Worm (Caenorhabditis elegans) whole organism, L3 larva: ENCODE results near the gene pudl-2.

Source experiments
- R02D3.7 ChIP-seq: fragments of 150-350 bp; optimal IDR thresholded peaks from 2 replicates; lab custom pipeline; 2014; ENCODE audit warnings: missing biosample characterization, missing genetic modification characterization
- ZK546.5 ChIP-seq: sonication (generic microtip); optimal IDR thresholded peaks from 2 replicates; lab custom pipeline; 2017; ENCODE audit warnings: missing biosample characterization, missing genetic modification characterization
- aly-2 ChIP-seq: fragments of 150-350 bp; optimal IDR thresholded peaks from 2 replicates; lab custom pipeline; 2014; ENCODE audit warnings: missing biosample characterization, missing genetic modification characterization
- ama-1 ChIP-seq: fragments of 150-350 bp; optimal IDR thresholded peaks from 2 replicates; lab custom pipeline; 2018
- ceh-16 ChIP-seq: sonication (generic microtip); optimal IDR thresholded peaks from 2 replicates; lab custom pipeline; 2017; ENCODE audit warnings: missing biosample characterization, missing genetic modification characterization
- ceh-28 ChIP-seq: fragments of 150-350 bp; optimal IDR thresholded peaks from 2 replicates; lab custom pipeline; 2014; ENCODE audit warnings: missing biosample characterization, missing genetic modification reagents, missing genetic modification characterization
- ceh-9 ChIP-seq: sonication (generic microtip); optimal IDR thresholded peaks from 2 replicates; lab custom pipeline; 2018; ENCODE audit warnings: missing biosample characterization, missing genetic modification characterization
- egl-27 ChIP-seq: sonication (generic microtip); optimal IDR thresholded peaks from 4 replicates; lab custom pipeline; 2017; ENCODE audit warnings: missing biosample characterization, missing genetic modification reagents, missing genetic modification characterization
- elt-2 ChIP-seq: sonication (generic microtip); optimal IDR thresholded peaks from 2 replicates; lab custom pipeline; 2016; ENCODE audit warnings: missing genetic modification reagents, mild to moderate bottlenecking, missing genetic modification characterization, missing compliant biosample characterization
- elt-3 ChIP-seq, 3 experiments: fragments of 150-350 bp in 1 of 3; sonication (generic microtip) in 2 of 3; optimal IDR thresholded peaks; 2 replicates in 2 of 3; 4 replicates in 1 of 3; lab custom pipeline; 2014 to 2017; ENCODE audit warnings: missing biosample characterization in 3 of 3, missing genetic modification characterization in 3 of 3
- fkh-10 ChIP-seq: sonication (generic microtip); optimal IDR thresholded peaks from 2 replicates; lab custom pipeline; 2017; ENCODE audit warnings: missing biosample characterization, missing genetic modification reagents, missing genetic modification characterization
- fkh-2 ChIP-seq: fragments of 150-350 bp; optimal IDR thresholded peaks from 2 replicates; lab custom pipeline; 2014; ENCODE audit warnings: missing biosample characterization, missing genetic modification reagents, missing genetic modification characterization
- fos-1 ChIP-seq: fragments of 150-350 bp; optimal IDR thresholded peaks from 2 replicates; lab custom pipeline; 2014; ENCODE audit warnings: missing biosample characterization, missing genetic modification characterization
- hmg-11 ChIP-seq: sonication (generic microtip); optimal IDR thresholded peaks from 2 replicates; lab custom pipeline; 2016; ENCODE audit warnings: missing genetic modification characterization, missing compliant biosample characterization
- jun-1 ChIP-seq: fragments of 150-350 bp; optimal IDR thresholded peaks from 2 replicates; lab custom pipeline; 2014; ENCODE audit warnings: missing biosample characterization, missing genetic modification reagents, missing genetic modification characterization
- lin-15B ChIP-seq: fragments of 150-350 bp; optimal IDR thresholded peaks from 2 replicates; lab custom pipeline; 2014; ENCODE audit warnings: missing biosample characterization, missing genetic modification characterization
- lin-39 ChIP-seq: fragments of 150-350 bp; optimal IDR thresholded peaks from 2 replicates; lab custom pipeline; 2018; ENCODE audit warnings: missing biosample characterization, missing genetic modification reagents, missing genetic modification characterization
- lsy-12 ChIP-seq: sonication (generic microtip); optimal IDR thresholded peaks from 2 replicates; lab custom pipeline; 2016; ENCODE audit warnings: mild to moderate bottlenecking, missing genetic modification characterization, missing compliant biosample characterization
- mdl-1 ChIP-seq: fragments of 150-350 bp; optimal IDR thresholded peaks from 2 replicates; lab custom pipeline; 2014; ENCODE audit warnings: missing biosample characterization, missing genetic modification characterization
- nhr-12 ChIP-seq: fragments of 150-350 bp; optimal IDR thresholded peaks from 2 replicates; lab custom pipeline; 2014; ENCODE audit warnings: missing biosample characterization, missing genetic modification characterization
- nhr-25 ChIP-seq: sonication (generic microtip); optimal IDR thresholded peaks from 2 replicates; lab custom pipeline; 2017; ENCODE audit warnings: missing biosample characterization, missing genetic modification characterization
- nhr-28 ChIP-seq: fragments of 150-350 bp; optimal IDR thresholded peaks from 2 replicates; lab custom pipeline; 2014; ENCODE audit warnings: missing biosample characterization, missing genetic modification characterization
- nhr-43 ChIP-seq: sonication (generic microtip); optimal IDR thresholded peaks from 2 replicates; lab custom pipeline; 2016; ENCODE audit warnings: mild to moderate bottlenecking, missing genetic modification characterization, missing compliant biosample characterization; ENCODE audit not compliant: poor library complexity, severe bottlenecking
- nhr-77 ChIP-seq: fragments of 150-350 bp; optimal IDR thresholded peaks from 2 replicates; lab custom pipeline; 2014; ENCODE audit warnings: missing biosample characterization, missing genetic modification characterization
- pha-4 ChIP-seq: fragments of 150-350 bp; optimal IDR thresholded peaks from 2 replicates; lab custom pipeline; 2014; ENCODE audit warnings: missing biosample characterization, missing genetic modification reagents, missing genetic modification characterization
- pqm-1 ChIP-seq: fragments of 150-350 bp; optimal IDR thresholded peaks from 2 replicates; lab custom pipeline; 2017; ENCODE audit warnings: missing biosample characterization, missing genetic modification characterization, inconsistent platforms
- sea-2 ChIP-seq: fragments of 150-350 bp; sonication (generic microtip); optimal IDR thresholded peaks from 4 replicates; lab custom pipeline; 2014; ENCODE audit warnings: missing biosample characterization, missing genetic modification reagents, missing genetic modification characterization
- skn-1 ChIP-seq: fragments of 150-350 bp; optimal IDR thresholded peaks from 2 replicates; lab custom pipeline; 2014; ENCODE audit warnings: missing biosample characterization, missing genetic modification characterization
- snpc-4 ChIP-seq: fragments of 150-350 bp; optimal IDR thresholded peaks from 2 replicates; lab custom pipeline; 2014; ENCODE audit warnings: missing biosample characterization, missing genetic modification characterization
- tbx-2 ChIP-seq: sonication (generic microtip); optimal IDR thresholded peaks from 2 replicates; lab custom pipeline; 2016; ENCODE audit warnings: mild to moderate bottlenecking, missing genetic modification characterization, missing compliant biosample characterization
- unc-39 ChIP-seq: sonication (generic microtip); optimal IDR thresholded peaks from 4 replicates; lab custom pipeline; 2017; ENCODE audit warnings: missing biosample characterization, missing genetic modification characterization
- unc-62 ChIP-seq: fragments of 150-350 bp; sonication (generic microtip); optimal IDR thresholded peaks from 4 replicates; lab custom pipeline; 2014; ENCODE audit warnings: missing biosample characterization, missing genetic modification reagents, missing genetic modification characterization
- zag-1 ChIP-seq: fragments of 150-350 bp; optimal IDR thresholded peaks from 2 replicates; lab custom pipeline; 2014; ENCODE audit warnings: missing biosample characterization, missing genetic modification characterization
- ztf-11 ChIP-seq: fragments of 150-350 bp; optimal IDR thresholded peaks from 2 replicates; lab custom pipeline; 2014; ENCODE audit warnings: missing biosample characterization, missing genetic modification characterization
- ztf-4 ChIP-seq: fragments of 150-350 bp; optimal IDR thresholded peaks from 2 replicates; lab custom pipeline; 2014; ENCODE audit warnings: missing biosample characterization, missing genetic modification characterization

pudl-2 gene

ce11 chrIV:2850586-2850985 lies 16.0 kb downstream of the pudl-2 start, which contains the start of gene clec-85:
clec-85 (plus strand) TSS chrIV:2850886.
- TF ChIP-seq snpc-4 (no peak), lin-15B (tag; lab: Kevin White, UChicago) (no peak), ztf-11 (tag; lab: Kevin White, UChicago) (no peak), ceh-16 (no peak), ZK546.5 (no peak), elt-3 (tag; optimal IDR thresholded peaks at IDR 0.05; lab: Kevin White, UChicago) (no peak), aly-2 (no peak), nhr-28 (tag; lab: Kevin White, UChicago) (no peak), egl-27 (tag; lab: Kevin White, UChicago) (no peak), ceh-9 (tag; lab: Kevin White, UChicago) (no peak), nhr-25 (tag; lab: Kevin White, UChicago) (no peak), fos-1 (tag; lab: Kevin White, UChicago) (no peak), ama-1 (lab: Kevin White, UChicago) (no peak), ztf-4 (tag; lab: Kevin White, UChicago) (no peak), unc-39 (no peak), jun-1 (tag; lab: Kevin White, UChicago) (no peak), nhr-12 (no peak), ceh-28 (no peak), fkh-10 (GFP tag; lab: Kevin White, UChicago) (no peak)
- TF ChIP-seq, all 47 proteins: peak for 0

DNA sequence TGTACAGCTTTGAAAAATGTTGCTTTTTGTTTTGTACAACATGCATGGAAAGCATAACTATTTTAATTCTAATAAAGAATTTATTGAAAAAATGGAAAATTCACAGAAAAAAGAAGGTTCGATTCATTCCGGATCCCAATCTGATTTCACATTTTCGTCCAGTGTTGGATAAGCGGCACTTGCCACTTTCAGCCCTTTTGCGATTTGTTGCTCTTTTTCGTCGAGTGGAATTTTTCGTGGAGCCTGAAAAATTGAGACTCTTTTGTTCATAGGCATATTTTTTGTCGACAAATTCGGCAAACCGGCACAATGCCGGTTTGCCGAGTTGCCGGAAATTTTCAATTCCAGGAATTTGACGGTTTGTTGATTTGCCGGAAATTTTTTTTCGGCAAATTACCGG lies 17.0 kb downstream of the pudl-2 start:
- TF ChIP-seq snpc-4 = no peak
- no peak for TF ChIP-seq nhr-28 (tag; lab: Kevin White, UChicago)
- TF ChIP-seq lin-15B (tag; lab: Kevin White, UChicago) = no peak
- no peak for TF ChIP-seq zag-1 (tag; lab: Kevin White, UChicago)
- TF ChIP-seq R02D3.7 (tag; lab: Kevin White, UChicago) = no peak

- TF ChIP-seq ceh-16 (no peak), fos-1 (tag; lab: Kevin White, UChicago) (no peak), ceh-28 (no peak), unc-39 (no peak), unc-62 (GFP tag; lab: Kevin White, UChicago) (no peak), nhr-43 (tag; lab: Kevin White, UChicago) (no peak), aly-2 (no peak), lin-15B (tag; lab: Kevin White, UChicago) (no peak), nhr-25 (tag; lab: Kevin White, UChicago) (no peak), skn-1 (no peak), pqm-1 (tag; lab: Kevin White, UChicago) (no peak), jun-1 (tag; lab: Kevin White, UChicago) (no peak), sea-2 (GFP tag; lab: Kevin White, UChicago) (no peak), ceh-9 (tag; lab: Kevin White, UChicago) (no peak), ztf-4 (tag; lab: Kevin White, UChicago) (no peak), elt-2 (no peak), tbx-2 (tag; lab: Kevin White, UChicago) (no peak)
Observed at ce11 chrIV:2853164-2853563, 18.5 kb downstream of the pudl-2 start, which contains the start of gene Y54G2A.49. Y54G2A.49 (minus strand) TSS chrIV:2853264.

- TF ChIP-seq mdl-1 (tag; lab: Kevin White, UChicago) (no peak), elt-2 (peak; percentile 83), pqm-1 (tag; lab: Kevin White, UChicago) (peak; percentile 67), fkh-2 (tag; lab: Kevin White, UChicago) (no peak)
Observed at ce11 chrIV:2854161-2854560, 19.5 kb downstream of the pudl-2 start.

DNA sequence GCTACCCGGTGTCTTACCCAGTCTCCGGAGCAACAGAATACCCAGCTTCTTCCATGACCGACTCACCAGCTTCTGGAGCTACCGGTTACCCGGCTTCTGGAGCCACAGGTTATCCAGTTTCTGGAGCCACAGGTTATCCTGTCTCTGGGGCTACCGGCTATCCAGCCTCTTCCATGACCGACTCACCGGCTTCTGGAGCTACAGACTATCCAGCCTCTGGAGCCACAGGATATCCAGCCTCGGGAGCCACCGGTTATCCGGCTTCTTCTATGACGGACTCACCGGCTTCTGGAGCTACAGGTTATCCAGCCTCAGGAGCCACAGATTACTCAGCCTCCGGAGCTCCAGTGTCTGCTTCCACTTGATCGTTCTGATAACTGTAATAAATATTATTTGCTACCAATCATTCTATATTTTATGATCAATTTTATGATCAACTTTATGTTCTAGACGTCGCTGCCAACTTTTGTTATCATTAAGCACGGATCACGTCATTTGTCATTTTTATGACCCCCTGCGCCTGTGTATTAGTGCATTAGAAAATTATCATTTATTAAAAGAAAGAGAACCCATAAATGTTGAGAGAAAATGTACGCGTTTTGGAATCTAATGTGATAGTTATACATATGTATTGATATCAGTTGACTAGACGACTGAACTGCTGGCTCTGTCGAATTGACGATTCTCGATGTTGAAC lies 20.6 kb downstream of the pudl-2 start:
- no peak for TF ChIP-seq skn-1
- no peak for TF ChIP-seq lsy-12 (tag; lab: Kevin White, UChicago)
- TF ChIP-seq elt-2 = peak; percentile 93
- no peak for TF ChIP-seq pha-4 (tag; lab: Kevin White, UChicago)
- TF ChIP-seq hmg-11 (tag; lab: Kevin White, UChicago) = no peak
- no peak for TF ChIP-seq ZK546.5
- TF ChIP-seq unc-39 = no peak
- no peak for TF ChIP-seq lin-39
- peak; percentile 95 for TF ChIP-seq pqm-1 (tag; lab: Kevin White, UChicago)
- TF ChIP-seq ama-1 (lab: Kevin White, UChicago) = no peak
- no peak for TF ChIP-seq tbx-2 (tag; lab: Kevin White, UChicago)
- no peak for TF ChIP-seq nhr-77 (tag; lab: Kevin White, UChicago)
- no peak for TF ChIP-seq ceh-16
- TF ChIP-seq ztf-4 (tag; lab: Kevin White, UChicago) = no peak
- TF ChIP-seq jun-1 (tag; lab: Kevin White, UChicago) = peak; percentile 12
- no peak for TF ChIP-seq fos-1 (tag; lab: Kevin White, UChicago)
- TF ChIP-seq R02D3.7 (tag; lab: Kevin White, UChicago) = no peak
- no peak for TF ChIP-seq nhr-43 (tag; lab: Kevin White, UChicago)
